Worm (Caenorhabditis elegans): Measurements from ENCODE around the gene F01G10.10.

- TF ChIP-seq fos-1 (tag; optimal IDR thresholded peaks at IDR 0.05) (no peak), skn-1 (tag; optimal IDR thresholded peaks at IDR 0.05) (no peak), ama-1 (optimal IDR thresholded peaks at IDR 0.05) (no peak), unc-62 (GFP tag; optimal IDR thresholded peaks at IDR 0.05) (no peak), nhr-25 (tag; optimal IDR thresholded peaks at IDR 0.05) (no peak), snpc-4 (tag; optimal IDR thresholded peaks at IDR 0.05) (no peak)
Measured at ce11 chrIV:10221187-10221586, 24.8 kb upstream of the F01G10.10 start, which contains the start of gene tram-1.

Measured in whole organism, L2 larva.